Fruit fly (Drosophila melanogaster) whole organism, embryonic: Measurements from ENCODE around the gene Sps2.

Experiments used
- Awh ChIP-seq: fragments of 200-800 bp; sonication (Bioruptor generic); IDR thresholded peaks from 2 replicates; pipeline ENCODE4, ENCODE4 v1.3.6; 2022; ENCODE audit warnings: missing biosample characterization, missing genetic modification characterization
- BtbVII ChIP-seq: fragments of 200-800 bp; sonication (Bioruptor generic); optimal IDR thresholded peaks from 3 replicates; lab custom pipeline; 2017; ENCODE audit warnings: missing biosample characterization, mild to moderate bottlenecking, missing genetic modification characterization
- CG10366 ChIP-seq: fragments of 200-800 bp; sonication (Bioruptor generic); IDR thresholded peaks from 2 replicates; pipeline ENCODE4 v1.3.6; 2022; ENCODE audit warnings: missing biosample characterization, missing genetic modification characterization
- CG10431 ChIP-seq: fragments of 200-800 bp; sonication (Bioruptor generic); optimal IDR thresholded peaks from 3 replicates; lab custom pipeline; 2018; ENCODE audit warnings: missing biosample characterization, mild to moderate bottlenecking, missing genetic modification characterization
- CG10654 ChIP-seq: fragments of 200-800 bp; sonication (Bioruptor generic); optimal IDR thresholded peaks from 2 replicates; lab custom pipeline; 2016; ENCODE audit warnings: missing biosample characterization, missing genetic modification characterization
- CG11093 ChIP-seq: fragments of 200-800 bp; sonication (Bioruptor generic); IDR thresholded peaks from 3 replicates; pipeline ENCODE4 v1.3.6; 2022; ENCODE audit warnings: missing biosample characterization, missing genetic modification characterization
- CG11504 ChIP-seq: fragments of 200-800 bp; sonication (Bioruptor generic); optimal IDR thresholded peaks from 3 replicates; lab custom pipeline; 2019; ENCODE audit warnings: missing biosample characterization, mild to moderate bottlenecking, missing genetic modification characterization, moderate library complexity
- CG12155 ChIP-seq: fragments of 200-800 bp; sonication (Bioruptor generic); optimal IDR thresholded peaks from 3 replicates; lab custom pipeline; 2016; ENCODE audit warnings: missing biosample characterization, missing genetic modification characterization
- CG12391 ChIP-seq: fragments of 200-800 bp; sonication (Bioruptor generic); optimal IDR thresholded peaks from 3 replicates; lab custom pipeline; 2018; ENCODE audit warnings: missing biosample characterization, mild to moderate bottlenecking, missing genetic modification characterization, moderate library complexity
- CG12659 ChIP-seq: fragments of 200-800 bp; sonication (Bioruptor generic); optimal IDR thresholded peaks from 3 replicates; lab custom pipeline; 2017; ENCODE audit warnings: mild to moderate bottlenecking, missing biosample characterization, missing genetic modification reagents, missing genetic modification characterization
- CG13287 ChIP-seq: fragments of 200-800 bp; sonication (Bioruptor generic); IDR thresholded peaks from 2 replicates; pipeline ENCODE4 v1.3.6; 2022; ENCODE audit warnings: missing biosample characterization, missing genetic modification characterization; ENCODE audit not compliant: partially characterized antibody
- CG13424 ChIP-seq: fragments of 200-800 bp; sonication (Bioruptor generic); optimal IDR thresholded peaks from 2 replicates; lab custom pipeline; 2019; ENCODE audit warnings: missing biosample characterization, mild to moderate bottlenecking, missing genetic modification characterization, moderate library complexity
- CG14860 ChIP-seq: fragments of 200-800 bp; sonication (Bioruptor generic); IDR thresholded peaks from 3 replicates; pipeline ENCODE4 v1.3.6; 2022; ENCODE audit warnings: missing biosample characterization, missing genetic modification characterization; ENCODE audit not compliant: partially characterized antibody
- CG17361 ChIP-seq: fragments of 200-800 bp; sonication (Bioruptor generic); IDR thresholded peaks from 3 replicates; pipeline ENCODE4 v1.3.6; 2022; ENCODE audit warnings: missing biosample characterization, missing genetic modification characterization
- CG2120 ChIP-seq: fragments of 200-800 bp; sonication (Bioruptor generic); optimal IDR thresholded peaks from 3 replicates; lab custom pipeline; 2016; ENCODE audit warnings: missing biosample characterization, missing genetic modification characterization
- CG2202 ChIP-seq: fragments of 200-800 bp; sonication (Bioruptor generic); optimal IDR thresholded peaks from 2 replicates; lab custom pipeline; 2018; ENCODE audit warnings: missing biosample characterization, mild to moderate bottlenecking, missing genetic modification characterization
- CG2712 ChIP-seq: fragments of 200-800 bp; optimal IDR thresholded peaks from 3 replicates; lab custom pipeline; 2019; ENCODE audit warnings: missing biosample characterization, mild to moderate bottlenecking, missing genetic modification characterization, moderate library complexity
- CG3065 ChIP-seq: fragments of 200-800 bp; sonication (Bioruptor generic); optimal IDR thresholded peaks from 2 replicates; lab custom pipeline; 2016; ENCODE audit warnings: missing biosample characterization, missing genetic modification characterization
- CG3163 ChIP-seq: fragments of 200-800 bp; sonication (Bioruptor generic); optimal IDR thresholded peaks from 3 replicates; lab custom pipeline; 2016; ENCODE audit warnings: missing biosample characterization, missing genetic modification characterization
- CG3281 ChIP-seq: fragments of 200-800 bp; sonication (Bioruptor generic); optimal IDR thresholded peaks from 3 replicates; lab custom pipeline; 2017; ENCODE audit warnings: missing biosample characterization, mild to moderate bottlenecking, missing genetic modification characterization
- CG4617 ChIP-seq: fragments of 200-800 bp; sonication (Bioruptor generic); optimal IDR thresholded peaks from 3 replicates; lab custom pipeline; 2016; ENCODE audit warnings: missing biosample characterization, missing genetic modification characterization, borderline replicate concordance
- CG6272 ChIP-seq: fragments of 200-800 bp; sonication (Bioruptor generic); IDR thresholded peaks from 2 replicates; pipeline ENCODE4 v1.3.6; 2022; ENCODE audit warnings: missing biosample characterization, missing genetic modification characterization
- CG8089 ChIP-seq: fragments of 200-800 bp; sonication (Bioruptor generic); optimal IDR thresholded peaks from 3 replicates; lab custom pipeline; 2016; ENCODE audit warnings: missing biosample characterization, missing genetic modification characterization
- CG9932 ChIP-seq: fragments of 200-800 bp; sonication (Bioruptor generic); IDR thresholded peaks from 2 replicates; pipeline ENCODE4 v1.3.6; 2022; ENCODE audit warnings: missing biosample characterization, missing genetic modification characterization
- D19A ChIP-seq: fragments of 200-800 bp; optimal IDR thresholded peaks from 3 replicates; lab custom pipeline; 2019; ENCODE audit warnings: missing biosample characterization, mild to moderate bottlenecking, missing genetic modification characterization, moderate library complexity
- Hr3 ChIP-seq: fragments of 200-800 bp; sonication (Bioruptor generic); optimal IDR thresholded peaks from 3 replicates; lab custom pipeline; 2016; ENCODE audit warnings: missing biosample characterization, missing genetic modification characterization
- Mrtf ChIP-seq: fragments of 200-800 bp; sonication (Bioruptor generic); IDR thresholded peaks from 3 replicates; pipeline ENCODE4 v1.3.6; 2022; ENCODE audit warnings: missing biosample characterization, missing genetic modification characterization
- NfI ChIP-seq: fragments of 200-800 bp; sonication (Bioruptor generic); optimal IDR thresholded peaks from 3 replicates; lab custom pipeline; 2018; ENCODE audit warnings: missing biosample characterization, mild to moderate bottlenecking, missing genetic modification characterization, moderate library complexity
- Rx ChIP-seq: fragments of 200-800 bp; sonication (Bioruptor generic); IDR thresholded peaks from 2 replicates; pipeline ENCODE4 v1.3.6; 2022; ENCODE audit warnings: missing biosample characterization, missing genetic modification characterization
- Scr ChIP-seq: fragments of 200-800 bp; sonication (Bioruptor generic); IDR thresholded peaks from 2 replicates; pipeline ENCODE4 v1.3.6; 2022; ENCODE audit warnings: missing biosample characterization, missing genetic modification characterization; ENCODE audit not compliant: partially characterized antibody
- Sry-δ ChIP-seq: fragments of 200-800 bp; sonication (Bioruptor generic); optimal IDR thresholded peaks from 2 replicates; lab custom pipeline; 2016; ENCODE audit warnings: missing biosample characterization, missing genetic modification characterization
- bab2 ChIP-seq: fragments of 200-800 bp; sonication (Bioruptor generic); optimal IDR thresholded peaks from 2 replicates; lab custom pipeline; 2016; ENCODE audit warnings: missing biosample characterization, missing genetic modification characterization
- chinmo ChIP-seq: fragments of 200-800 bp; sonication (Bioruptor generic); IDR thresholded peaks from 4 replicates; pipeline ENCODE4 v1.3.6; 2022; ENCODE audit warnings: missing biosample characterization, missing genetic modification characterization; ENCODE audit not compliant: partially characterized antibody
- crol ChIP-seq: fragments of 200-800 bp; sonication (Bioruptor generic); IDR thresholded peaks from 2 replicates; pipeline ENCODE4 v1.3.6; 2022; ENCODE audit warnings: missing biosample characterization, missing genetic modification characterization
- dm ChIP-seq: fragments of 200-800 bp; sonication (Bioruptor generic); optimal IDR thresholded peaks from 3 replicates; lab custom pipeline; 2016; ENCODE audit warnings: missing biosample characterization, missing genetic modification characterization
- dpn ChIP-seq, 2 experiments: fragments of 200-800 bp; sonication (Bioruptor generic); optimal IDR thresholded peaks; 3 replicates each; lab custom pipeline; 2016; ENCODE audit warnings: missing biosample characterization in 2 of 2, missing genetic modification characterization in 2 of 2
- emc ChIP-seq: fragments of 200-800 bp; sonication (Bioruptor generic); optimal IDR thresholded peaks from 2 replicates; lab custom pipeline; 2016; ENCODE audit warnings: missing biosample characterization, missing genetic modification characterization
- fd64A ChIP-seq: fragments of 200-800 bp; sonication (Bioruptor generic); optimal IDR thresholded peaks from 3 replicates; lab custom pipeline; 2018; ENCODE audit warnings: missing biosample characterization, mild to moderate bottlenecking, missing genetic modification characterization
- gce ChIP-seq: fragments of 200-800 bp; sonication (Bioruptor generic); IDR thresholded peaks from 3 replicates; pipeline ENCODE4 v1.3.6; 2022; ENCODE audit warnings: missing biosample characterization, missing genetic modification characterization
- knrl ChIP-seq: fragments of 200-800 bp; sonication (Bioruptor generic); IDR thresholded peaks from 3 replicates; pipeline ENCODE4 v1.3.6; 2022; ENCODE audit warnings: missing biosample characterization, missing genetic modification characterization; ENCODE audit not compliant: partially characterized antibody
- oc ChIP-seq: fragments of 200-800 bp; sonication (Bioruptor generic); optimal IDR thresholded peaks from 2 replicates; lab custom pipeline; 2018; ENCODE audit warnings: missing biosample characterization, mild to moderate bottlenecking, missing genetic modification characterization, moderate library complexity
- scrt ChIP-seq: fragments of 200-800 bp; sonication (Bioruptor generic); optimal IDR thresholded peaks from 2 replicates; lab custom pipeline; 2018; ENCODE audit warnings: missing biosample characterization, mild to moderate bottlenecking, missing genetic modification characterization, moderate library complexity
- shn ChIP-seq: fragments of 200-800 bp; sonication (Bioruptor generic); optimal IDR thresholded peaks from 3 replicates; lab custom pipeline; 2016; ENCODE audit warnings: missing biosample characterization, missing genetic modification characterization
- slbo ChIP-seq: fragments of 200-800 bp; sonication (Bioruptor generic); IDR thresholded peaks from 2 replicates; pipeline ENCODE4 v1.3.6; 2022; ENCODE audit warnings: missing biosample characterization, missing genetic modification characterization
- stwl ChIP-seq: fragments of 200-800 bp; sonication (Bioruptor generic); optimal IDR thresholded peaks from 3 replicates; lab custom pipeline; 2018; ENCODE audit warnings: missing biosample characterization, mild to moderate bottlenecking, missing genetic modification characterization, moderate library complexity
- trem ChIP-seq: fragments of 200-800 bp; optimal IDR thresholded peaks from 3 replicates; lab custom pipeline; 2019; ENCODE audit warnings: missing biosample characterization, mild to moderate bottlenecking, missing genetic modification characterization, moderate library complexity
- trh ChIP-seq: fragments of 200-800 bp; sonication (Bioruptor generic); optimal IDR thresholded peaks from 2 replicates; lab custom pipeline; 2016; ENCODE audit warnings: missing biosample characterization, missing genetic modification characterization
- ttk ChIP-seq: fragments of 200-800 bp; sonication (Bioruptor generic); IDR thresholded peaks from 2 replicates; pipeline ENCODE4 v2.1.2; 2022; ENCODE audit warnings: missing biosample characterization, missing genetic modification characterization
- tx ChIP-seq: fragments of 200-800 bp; sonication (Bioruptor generic); optimal IDR thresholded peaks from 2 replicates; lab custom pipeline; 2016; ENCODE audit warnings: missing biosample characterization, missing genetic modification characterization
- zen ChIP-seq: fragments of 200-800 bp; sonication (Bioruptor generic); optimal IDR thresholded peaks from 3 replicates; lab custom pipeline; 2018; ENCODE audit warnings: missing biosample characterization, mild to moderate bottlenecking, missing genetic modification characterization, moderate library complexity

The Sps2 gene

DNA sequence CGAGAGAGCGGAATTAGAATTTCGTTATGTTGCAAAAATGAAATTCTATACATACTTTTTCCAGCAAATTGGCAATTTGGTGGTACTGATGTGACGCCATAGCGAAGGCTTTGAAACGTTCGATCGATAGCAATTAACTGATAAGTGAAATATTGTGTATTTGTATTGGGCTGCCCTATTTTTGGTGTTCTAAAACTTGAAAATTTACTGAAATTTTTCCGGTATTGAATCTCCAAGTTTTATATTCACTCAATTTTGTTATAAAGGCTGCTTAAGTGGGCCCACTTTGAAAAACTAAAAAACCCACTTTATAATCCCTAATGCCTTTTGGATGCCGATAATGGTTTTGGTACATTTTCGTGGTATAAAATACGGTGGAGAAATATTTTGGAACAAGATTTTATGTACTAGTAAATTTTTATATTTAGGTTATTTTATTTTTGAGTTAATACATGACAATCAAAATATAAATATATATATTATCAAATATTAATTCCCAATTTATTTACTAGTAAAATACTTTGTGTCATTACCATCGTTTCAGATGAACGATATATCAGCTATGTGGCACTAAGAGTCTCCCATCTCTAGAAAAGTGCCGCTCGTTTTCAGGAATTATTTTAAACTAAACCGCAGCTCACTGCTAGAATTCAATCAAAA is 20.1 kb downstream of the Sps2 start, which contains the start of the genes Cand1 and pim (continued):
- no peak for TF ChIP-seq CG3163 (GFP tag; lab: Kevin White, UChicago)
- 0 out of 3 replicates have a peak, but pooled peaks have one; percentile 12 for TF ChIP-seq CG14860
- TF ChIP-seq Hr3 (GFP tag; lab: Kevin White, UChicago) = no peak
- peak; percentile 41 for TF ChIP-seq zen (tag; lab: Kevin White, UChicago)
- peak; percentile 43 for TF ChIP-seq CG13424 (tag; lab: Kevin White, UChicago)
- no peak for TF ChIP-seq CG6272 (GFP tag; lab: Robert Waterston, UW)
- no peak for TF ChIP-seq crol (GFP tag; lab: Robert Waterston, UW)
- no peak for TF ChIP-seq CG10366 (GFP tag; lab: Robert Waterston, UW)
- TF ChIP-seq slbo (GFP tag; lab: Robert Waterston, UW) = peak; percentile 55; the same call in 1 of the 2 replicates
- no peak for TF ChIP-seq fd64A (GFP tag; lab: Kevin White, UChicago)
- no peak for TF ChIP-seq shn (GFP tag; lab: Kevin White, UChicago)
- TF ChIP-seq trem = peak; percentile 81
- TF ChIP-seq D19A (tag; lab: Kevin White, UChicago) = peak; percentile 5
- peak; percentile 59 for TF ChIP-seq CG12391 (tag; lab: Kevin White, UChicago)
- TF ChIP-seq CG10654 (GFP tag; lab: Kevin White, UChicago) = no peak
- no peak for TF ChIP-seq CG2202 (tag; lab: Kevin White, UChicago)
- TF ChIP-seq oc (tag; lab: Kevin White, UChicago) = no peak
- TF ChIP-seq CG17361 = peak; percentile 48; the same call in 1 of the 3 replicates
- peak; percentile 42 for TF ChIP-seq stwl (tag; lab: Kevin White, UChicago)
- TF ChIP-seq CG11504 = no peak
- no peak for TF ChIP-seq gce (GFP tag; lab: Robert Waterston, UW)
- TF ChIP-seq CG8089 = no peak
- no peak for TF ChIP-seq Mrtf (GFP tag; lab: Robert Waterston, UW)
- no peak for TF ChIP-seq scrt (GFP tag; lab: Kevin White, UChicago)
- 0 out of 4 replicates have a peak, but pooled peaks have one; percentile 38 for TF ChIP-seq chinmo (GFP tag; lab: Robert Waterston, UW)
- TF ChIP-seq CG11093 (GFP tag; lab: Robert Waterston, UW) = no peak
- TF ChIP-seq CG12155 = peak; percentile 23
- peak; percentile 80 for TF ChIP-seq Scr (GFP tag; lab: Robert Waterston, UW)
- TF ChIP-seq CG2712 (tag; lab: Kevin White, UChicago) = peak; percentile 63
- peak; percentile 70 for TF ChIP-seq CG12659 (GFP tag; lab: Kevin White, UChicago)
- no peak for TF ChIP-seq CG3281 (GFP tag; lab: Kevin White, UChicago)
- peak; percentile 81 for TF ChIP-seq Sry-δ (GFP tag; lab: Kevin White, UChicago)
- peak; percentile 79 for TF ChIP-seq CG13287 (GFP tag; lab: Robert Waterston, UW)
- TF ChIP-seq CG9932 = peak; percentile 52; the same call in 1 of the 2 replicates
- TF ChIP-seq BtbVII = no peak
- no peak for TF ChIP-seq NfI (GFP tag; lab: Kevin White, UChicago)
- peak; percentile 49 for TF ChIP-seq CG4617 (GFP tag; lab: Kevin White, UChicago)
- TF ChIP-seq Awh (GFP tag; lab: Robert Waterston, UW) = no peak
- TF ChIP-seq dpn (GFP tag; optimal IDR thresholded peaks at IDR 0.05; lab: Kevin White, UChicago) = peak in 1 of 2 experiments; percentile 12
- peak; percentile 75 for TF ChIP-seq knrl (GFP tag; lab: Robert Waterston, UW)
- no peak for TF ChIP-seq tx (GFP tag; lab: Kevin White, UChicago)
- TF ChIP-seq CG2120 = peak; percentile 4
- no peak for TF ChIP-seq Rx (GFP tag; lab: Robert Waterston, UW)
- TF ChIP-seq CG10431 (GFP tag; lab: Kevin White, UChicago) = peak; percentile 36
- TF ChIP-seq trh (GFP tag; lab: Kevin White, UChicago) = no peak
- no peak for TF ChIP-seq CG3065 (GFP tag; lab: Kevin White, UChicago)
- TF ChIP-seq bab2 (GFP tag; lab: Kevin White, UChicago) = no peak
- no peak for TF ChIP-seq ttk
- TF ChIP-seq emc (GFP tag; lab: Kevin White, UChicago) = no peak
- no peak for TF ChIP-seq dm (GFP tag; lab: Kevin White, UChicago)
